Worm (Caenorhabditis elegans): ENCODE data around the gene T20D3.6.

ce11 chrIV:9318147-9318546 lies 21.0 kb downstream of the T20D3.6 start:
- no peak for TF ChIP-seq tbx-2 (tag; optimal IDR thresholded peaks at IDR 0.05)
- TF ChIP-seq ahr-1 (tag; optimal IDR thresholded peaks at IDR 0.05) = no peak
- TF ChIP-seq fkh-6 (tag; optimal IDR thresholded peaks at IDR 0.05) = no peak
- TF ChIP-seq hlh-8 (tag; optimal IDR thresholded peaks at IDR 0.05) = no peak
- no peak for TF ChIP-seq pha-4 (tag; optimal IDR thresholded peaks at IDR 0.05)
- TF ChIP-seq nhr-11 (tag; optimal IDR thresholded peaks at IDR 0.05) = no peak
- no peak for TF ChIP-seq ets-4 (tag; optimal IDR thresholded peaks at IDR 0.05)
- TF ChIP-seq elt-2 (tag; optimal IDR thresholded peaks at IDR 0.05) = no peak
- no peak for TF ChIP-seq ama-1 (optimal IDR thresholded peaks at IDR 0.05)
- TF ChIP-seq hlh-6 (tag; optimal IDR thresholded peaks at IDR 0.05) = no peak
- no peak for TF ChIP-seq hlh-30 (tag; optimal IDR thresholded peaks at IDR 0.05; ENCODE audit: insufficient read depth)
